Fruit fly (Drosophila melanogaster): ENCODE measurements around the gene CG12523.

Gene CG12523

dm6 chr3L:10775182-10775581 is 25.8 kb upstream of the CG12523 start:
- TF ChIP-seq noc (tag; optimal IDR thresholded peaks at IDR 0.05): no peak

dm6 chr3L:10775736-10776135 is 25.3 kb upstream of the CG12523 start:
- no peak for TF ChIP-seq noc (tag; optimal IDR thresholded peaks at IDR 0.05)

- TF ChIP-seq noc (tag; optimal IDR thresholded peaks at IDR 0.05): peak; percentile 42
Measured at dm6 chr3L:10776367-10777026, 24.5 kb upstream of the CG12523 start.

- no peak for TF ChIP-seq noc (tag; optimal IDR thresholded peaks at IDR 0.05)
Measured at dm6 chr3L:10777493-10777897, 23.5 kb upstream of the CG12523 start.

dm6 chr3L:10777909-10778308 is 23.1 kb upstream of the CG12523 start:
- no peak for TF ChIP-seq noc (tag; optimal IDR thresholded peaks at IDR 0.05)

dm6 chr3L:10779291-10779690 is 21.7 kb upstream of the CG12523 start:
- no peak for TF ChIP-seq noc (tag; optimal IDR thresholded peaks at IDR 0.05)

- no peak for TF ChIP-seq noc (tag; optimal IDR thresholded peaks at IDR 0.05)
Measured at dm6 chr3L:10781323-10781722, 19.7 kb upstream of the CG12523 start.

- no peak for TF ChIP-seq noc (tag; optimal IDR thresholded peaks at IDR 0.05)
Measured at dm6 chr3L:10783015-10783675, 17.8 kb upstream of the CG12523 start.

- TF ChIP-seq noc (tag; optimal IDR thresholded peaks at IDR 0.05): no peak
Measured at dm6 chr3L:10784566-10785003, 16.4 kb upstream of the CG12523 start.

- no peak for TF ChIP-seq noc (tag; optimal IDR thresholded peaks at IDR 0.05)
Measured at dm6 chr3L:10785988-10786706, 14.8 kb upstream of the CG12523 start.

- no peak for TF ChIP-seq noc (tag; optimal IDR thresholded peaks at IDR 0.05)
Measured at dm6 chr3L:10787652-10788330, 13.2 kb upstream of the CG12523 start.

- TF ChIP-seq noc (tag; optimal IDR thresholded peaks at IDR 0.05): no peak
Measured at dm6 chr3L:10788586-10788985, 12.4 kb upstream of the CG12523 start.

- no peak for TF ChIP-seq noc (tag; optimal IDR thresholded peaks at IDR 0.05)
Measured at dm6 chr3L:10788991-10789390, 12.0 kb upstream of the CG12523 start.

dm6 chr3L:10791681-10792529 is 9.1 kb upstream of the CG12523 start:
- no peak for TF ChIP-seq noc (tag; optimal IDR thresholded peaks at IDR 0.05)

dm6 chr3L:10792569-10792968 is 8.4 kb upstream of the CG12523 start:
- TF ChIP-seq noc (tag; optimal IDR thresholded peaks at IDR 0.05): no peak

All from whole organism, larva.